Worm (Caenorhabditis elegans): ENCODE measurements around the gene ceh-24.

DNA sequence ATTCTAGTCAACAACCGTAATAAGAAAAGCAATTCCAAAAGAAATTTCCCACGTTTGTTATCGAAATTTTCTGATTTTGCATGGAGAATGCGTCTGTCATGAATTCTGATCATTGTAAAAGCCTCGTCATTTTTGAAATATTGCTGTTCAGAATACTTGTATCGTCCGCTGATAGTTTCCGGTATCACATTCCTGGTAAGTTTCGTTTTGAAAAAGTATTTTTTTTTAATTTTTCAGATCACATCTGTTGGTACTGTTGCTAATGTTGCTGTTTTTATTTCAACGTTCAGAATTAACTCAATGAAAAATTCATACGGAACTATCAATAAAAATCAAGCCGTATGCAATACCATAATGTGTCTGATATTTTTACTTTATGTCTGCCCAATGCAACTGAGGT lies 27.9 kb downstream of the ceh-24 start, which contains the start of gene srx-17:
- TF ChIP-seq ces-1 (GFP tag; optimal IDR thresholded peaks at IDR 0.05) = no peak
- TF ChIP-seq ztf-11 (tag; optimal IDR thresholded peaks at IDR 0.05) = no peak
- TF ChIP-seq lin-13 (tag; optimal IDR thresholded peaks at IDR 0.05) = no peak
- TF ChIP-seq nhr-76 (tag; optimal IDR thresholded peaks at IDR 0.05) = no peak
- TF ChIP-seq unc-62 (GFP tag; optimal IDR thresholded peaks at IDR 0.05) = no peak
- TF ChIP-seq nhr-28 (tag; optimal IDR thresholded peaks at IDR 0.05) = no peak
- no peak for TF ChIP-seq pha-4 (tag; optimal IDR thresholded peaks at IDR 0.05)
- TF ChIP-seq hlh-1 (tag; optimal IDR thresholded peaks at IDR 0.05) = no peak

Data from whole organism, mixed stage, embryonic.